Worm (Caenorhabditis elegans): Measurements from ENCODE around the gene F10D7.10.

The F10D7.10 gene

DNA sequence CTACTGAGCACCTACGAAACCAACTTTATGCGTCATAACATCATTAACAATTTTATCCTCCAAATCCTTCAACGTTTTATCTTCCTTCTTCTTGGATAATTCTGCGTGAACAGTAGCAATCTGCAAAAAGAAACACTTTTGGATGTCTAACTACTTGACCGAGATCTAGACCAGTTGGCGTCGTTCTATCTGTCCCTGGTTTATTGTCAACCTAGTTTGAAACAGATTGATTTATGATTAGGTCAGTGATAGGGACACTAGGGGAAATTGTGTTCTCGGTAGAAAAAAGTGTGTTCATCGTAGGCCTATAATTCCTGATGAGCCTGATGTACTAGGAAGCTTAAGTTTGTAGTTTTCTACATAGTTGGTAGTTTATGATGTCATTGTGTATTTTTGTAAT, 5.6 kb downstream of the F10D7.10 start:
- TF ChIP-seq eyg-1 (tag; optimal IDR thresholded peaks at IDR 0.05) (no peak), ref-2 (tag; optimal IDR thresholded peaks at IDR 0.05) (no peak), madf-2 (tag; optimal IDR thresholded peaks at IDR 0.05) (no peak), pat-9 (tag; optimal IDR thresholded peaks at IDR 0.05) (no peak), T23F11.4 (GFP tag; optimal IDR thresholded peaks at IDR 0.05) (no peak), ceh-31 (tag; optimal IDR thresholded peaks at IDR 0.05) (no peak), hlh-8 (tag; optimal IDR thresholded peaks at IDR 0.05) (no peak), hlh-15 (tag; optimal IDR thresholded peaks at IDR 0.05) (no peak), K02D7.2 (tag; optimal IDR thresholded peaks at IDR 0.05) (no peak), fkh-6 (tag; optimal IDR thresholded peaks at IDR 0.05) (no peak), unc-3 (GFP tag; conservative IDR thresholded peaks at IDR 0.05) (no peak), unc-3 (tag; optimal IDR thresholded peaks at IDR 0.05) (no peak), ceh-24 (tag; optimal IDR thresholded peaks at IDR 0.05) (no peak), ama-1 (optimal IDR thresholded peaks at IDR 0.05) (no peak)

DNA sequence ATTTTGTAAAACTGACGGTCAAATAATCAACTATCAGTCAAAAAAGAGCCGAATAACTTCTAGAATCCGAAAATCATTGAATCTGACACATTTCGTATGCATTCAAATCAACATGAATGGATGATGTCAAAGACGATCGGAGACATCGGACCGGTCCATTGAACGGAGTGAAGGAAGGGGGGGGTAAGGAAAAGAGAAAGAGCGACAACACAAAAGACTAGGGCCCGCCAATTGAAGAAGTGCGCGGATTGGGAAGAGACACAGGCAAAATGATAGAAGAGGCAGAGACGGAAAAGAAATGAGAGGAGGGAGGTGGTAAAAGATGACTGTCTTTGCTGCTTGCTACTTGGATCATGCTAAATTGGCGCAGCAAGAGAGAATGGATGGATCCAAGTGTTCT, 10.1 kb downstream of the F10D7.10 start:
- no peak for TF ChIP-seq mec-3 (tag; optimal IDR thresholded peaks at IDR 0.05; ENCODE audit: borderline replicate concordance)
- TF ChIP-seq eyg-1 (tag; optimal IDR thresholded peaks at IDR 0.05): no peak
- TF ChIP-seq ceh-31 (tag; optimal IDR thresholded peaks at IDR 0.05): peak; percentile 23
- TF ChIP-seq hlh-6 (tag; optimal IDR thresholded peaks at IDR 0.05): peak; percentile 49
- TF ChIP-seq unc-55 (GFP tag; optimal IDR thresholded peaks at IDR 0.05): peak; percentile 48
- TF ChIP-seq ceh-22 (tag; optimal IDR thresholded peaks at IDR 0.05): no peak
- peak; percentile 1 for TF ChIP-seq C08G9.2 (tag; optimal IDR thresholded peaks at IDR 0.05)
- TF ChIP-seq sdc-2 (tag; optimal IDR thresholded peaks at IDR 0.05): peak; percentile 46
- TF ChIP-seq tbx-2 (tag; optimal IDR thresholded peaks at IDR 0.05): peak; percentile 20
- peak; percentile 73 for TF ChIP-seq nfya-1 (tag; optimal IDR thresholded peaks at IDR 0.05)
- TF ChIP-seq sox-2 (GFP tag; IDR thresholded peaks at IDR 0.05): peak; percentile 58
- TF ChIP-seq syd-9 (tag; optimal IDR thresholded peaks at IDR 0.05): no peak

DNA sequence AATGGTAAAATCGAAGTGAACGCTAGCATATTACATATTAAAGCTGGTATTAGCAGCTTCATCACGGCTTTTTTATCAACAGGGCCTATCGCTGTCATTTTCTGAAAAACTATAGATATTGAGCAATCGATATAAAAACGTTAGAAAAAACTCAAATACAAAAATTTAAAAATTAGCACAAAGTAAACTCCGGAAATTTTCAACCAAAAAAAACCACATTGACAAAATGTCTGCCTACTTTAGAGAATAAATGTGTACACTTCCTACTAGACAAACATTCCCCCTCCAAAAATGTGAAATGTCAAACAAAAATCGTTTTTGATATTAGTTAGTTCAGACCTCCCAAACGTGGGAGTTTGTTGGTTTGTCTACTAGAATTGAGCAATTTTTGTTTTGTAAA, 11.0 kb downstream of the F10D7.10 start, which contains the start of gene mfsd-10:
TSS of gene mfsd-10 (minus strand) at position 101 of the 400 bp plus-strand sequence.
- TF ChIP-seq ztf-16 (tag; optimal IDR thresholded peaks at IDR 0.05) (no peak), ceh-31 (tag; optimal IDR thresholded peaks at IDR 0.05) (no peak), mec-3 (tag; optimal IDR thresholded peaks at IDR 0.05; ENCODE audit: borderline replicate concordance) (no peak), nhr-11 (tag; optimal IDR thresholded peaks at IDR 0.05) (no peak), che-1 (tag; optimal IDR thresholded peaks at IDR 0.05) (no peak), zip-5 (tag; optimal IDR thresholded peaks at IDR 0.05) (no peak), fkh-6 (tag; optimal IDR thresholded peaks at IDR 0.05) (no peak)

DNA sequence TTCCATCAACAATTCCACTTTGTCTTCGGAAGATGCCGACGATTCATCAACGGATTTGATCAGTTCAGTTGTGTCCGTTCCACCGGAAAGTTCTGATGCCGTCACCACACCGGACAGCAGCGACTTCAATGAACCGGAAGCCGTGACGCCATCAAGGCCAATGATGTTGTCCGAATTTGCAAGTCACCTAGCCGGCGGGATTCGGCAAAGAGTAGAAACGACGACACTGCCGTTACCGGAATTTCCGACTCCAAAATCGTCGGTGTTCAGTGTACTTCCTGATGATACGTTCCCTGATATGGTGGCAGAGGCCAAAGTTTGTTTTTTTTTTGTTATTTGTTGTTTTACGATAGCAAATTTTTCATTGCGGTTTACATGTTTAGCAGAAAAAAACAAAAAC, 16.1 kb downstream of the F10D7.10 start:
- TF ChIP-seq ttx-3 (tag; optimal IDR thresholded peaks at IDR 0.05) (no peak), fax-1 (tag; optimal IDR thresholded peaks at IDR 0.05) (no peak), ahr-1 (tag; optimal IDR thresholded peaks at IDR 0.05) (no peak), T23F11.4 (GFP tag; optimal IDR thresholded peaks at IDR 0.05) (no peak), hlh-8 (tag; optimal IDR thresholded peaks at IDR 0.05) (no peak), pag-3 (tag; optimal IDR thresholded peaks at IDR 0.05; ENCODE audit: borderline replicate concordance) (no peak), pha-2 (tag; optimal IDR thresholded peaks at IDR 0.05) (no peak), lin-11 (tag; optimal IDR thresholded peaks at IDR 0.05) (no peak)

DNA sequence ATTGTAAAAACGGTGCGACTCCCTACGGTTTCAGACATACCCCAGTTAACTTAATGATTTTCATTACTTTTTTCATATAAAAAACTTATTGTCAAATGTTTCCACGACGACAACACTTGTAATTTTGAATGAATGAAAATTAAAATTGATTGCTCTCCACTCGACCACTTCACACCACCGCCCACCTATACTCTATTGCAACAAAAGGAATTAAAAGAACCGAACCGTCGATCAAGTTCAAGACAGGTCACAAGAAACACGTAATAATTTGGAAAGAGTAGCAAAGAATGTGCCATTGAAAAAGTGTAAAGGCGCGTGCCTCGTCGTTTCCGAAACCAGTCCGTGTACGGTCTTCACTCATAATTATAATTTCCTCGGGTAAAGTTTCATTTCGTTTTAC, 17.0 kb downstream of the F10D7.10 start, which contains the start of gene F10D7.11:
TSS of gene F10D7.11 (plus strand) at position 301 of the 400 bp plus-strand sequence.
- no peak for TF ChIP-seq gmeb-2 (tag; optimal IDR thresholded peaks at IDR 0.05)
- no peak for TF ChIP-seq fkh-10 (GFP tag; optimal IDR thresholded peaks at IDR 0.05)
- no peak for TF ChIP-seq npax-4 (tag; optimal IDR thresholded peaks at IDR 0.05)
- TF ChIP-seq unc-55 (GFP tag; optimal IDR thresholded peaks at IDR 0.05): no peak
- no peak for TF ChIP-seq fax-1 (tag; optimal IDR thresholded peaks at IDR 0.05)
- TF ChIP-seq sdc-2 (tag; optimal IDR thresholded peaks at IDR 0.05): no peak
- no peak for TF ChIP-seq nfya-1 (tag; optimal IDR thresholded peaks at IDR 0.05)
- TF ChIP-seq unc-3 (GFP tag; conservative IDR thresholded peaks at IDR 0.05): no peak
- TF ChIP-seq unc-3 (tag; optimal IDR thresholded peaks at IDR 0.05): no peak
- no peak for TF ChIP-seq elt-2 (tag; optimal IDR thresholded peaks at IDR 0.05)
- TF ChIP-seq pros-1 (tag; optimal IDR thresholded peaks at IDR 0.05): no peak
- no peak for TF ChIP-seq elt-4 (tag; optimal IDR thresholded peaks at IDR 0.05)
- no peak for TF ChIP-seq zip-5 (tag; optimal IDR thresholded peaks at IDR 0.05)
- TF ChIP-seq ceh-24 (tag; optimal IDR thresholded peaks at IDR 0.05): no peak
- no peak for TF ChIP-seq K02D7.2 (tag; optimal IDR thresholded peaks at IDR 0.05)
- no peak for TF ChIP-seq dmd-4 (tag; optimal IDR thresholded peaks at IDR 0.05; ENCODE audit: borderline replicate concordance)
- TF ChIP-seq fkh-6 (tag; optimal IDR thresholded peaks at IDR 0.05): no peak
- no peak for TF ChIP-seq ceh-30 (tag; optimal IDR thresholded peaks at IDR 0.05)
- no peak for TF ChIP-seq unc-86 (tag; optimal IDR thresholded peaks at IDR 0.05)
